Fruit fly (Drosophila melanogaster) whole organism, embryonic: ENCODE results near the gene dysf.

Experiments used
- ATbp ChIP-seq: fragments of 200-800 bp; sonication (Bioruptor generic); optimal IDR thresholded peaks from 2 replicates; lab custom pipeline; 2017; ENCODE audit warnings: missing biosample characterization, mild to moderate bottlenecking, missing genetic modification characterization, missing genetic modification reagents
- Asciz ChIP-seq: fragments of 200-800 bp; sonication (Bioruptor generic); optimal IDR thresholded peaks from 2 replicates; lab custom pipeline; 2017; ENCODE audit warnings: missing biosample characterization, mild to moderate bottlenecking, missing genetic modification characterization, missing genetic modification reagents
- Atf3 ChIP-seq: fragments of 200-800 bp; sonication (Bioruptor generic); optimal IDR thresholded peaks from 3 replicates; lab custom pipeline; 2016; ENCODE audit warnings: missing biosample characterization, missing genetic modification characterization
- CG10431 ChIP-seq: fragments of 200-800 bp; sonication (Bioruptor generic); optimal IDR thresholded peaks from 3 replicates; lab custom pipeline; 2018; ENCODE audit warnings: missing biosample characterization, mild to moderate bottlenecking, missing genetic modification characterization
- CG11085 ChIP-seq: fragments of 200-800 bp; sonication (Bioruptor generic); IDR thresholded peaks from 2 replicates; pipeline ENCODE4 v1.3.6; 2022; ENCODE audit warnings: missing biosample characterization, missing genetic modification characterization
- CG11695 ChIP-seq: fragments of 200-800 bp; sonication (Bioruptor generic); IDR thresholded peaks from 3 replicates; pipeline ENCODE4 v1.3.6; 2022; ENCODE audit warnings: missing biosample characterization, missing genetic modification characterization
- CG12155 ChIP-seq: fragments of 200-800 bp; sonication (Bioruptor generic); optimal IDR thresholded peaks from 3 replicates; lab custom pipeline; 2016; ENCODE audit warnings: missing biosample characterization, missing genetic modification characterization
- CG12236 ChIP-seq: fragments of 200-800 bp; sonication (Bioruptor generic); optimal IDR thresholded peaks from 2 replicates; lab custom pipeline; 2016; ENCODE audit warnings: missing biosample characterization, missing genetic modification characterization
- CG14441 ChIP-seq: fragments of 200-800 bp; sonication (Bioruptor generic); IDR thresholded peaks from 2 replicates; pipeline ENCODE4 v1.3.6; 2022; ENCODE audit warnings: missing biosample characterization, missing genetic modification characterization
- CG14965 ChIP-seq: fragments of 200-800 bp; sonication (Bioruptor generic); optimal IDR thresholded peaks from 2 replicates; lab custom pipeline; 2016; ENCODE audit warnings: missing biosample characterization, missing genetic modification characterization, borderline replicate concordance
- CG15514 ChIP-seq: fragments of 200-800 bp; sonication (Bioruptor generic); optimal IDR thresholded peaks from 3 replicates; lab custom pipeline; 2017; ENCODE audit warnings: missing biosample characterization, missing genetic modification characterization, mild to moderate bottlenecking, moderate library complexity, missing genetic modification reagents
- CG15601 ChIP-seq: fragments of 200-800 bp; sonication (Bioruptor generic); optimal IDR thresholded peaks from 3 replicates; lab custom pipeline; 2019; ENCODE audit warnings: missing biosample characterization, mild to moderate bottlenecking, missing genetic modification characterization, moderate library complexity
- CG1603 ChIP-seq: fragments of 200-800 bp; sonication (Bioruptor generic); optimal IDR thresholded peaks from 2 replicates; lab custom pipeline; 2019; ENCODE audit warnings: missing biosample characterization, mild to moderate bottlenecking, missing genetic modification characterization, moderate library complexity
- CG17568 ChIP-seq: fragments of 200-800 bp; sonication (Bioruptor generic); optimal IDR thresholded peaks from 2 replicates; lab custom pipeline; 2018; ENCODE audit warnings: missing biosample characterization, mild to moderate bottlenecking, missing genetic modification characterization, moderate library complexity
- CG30403 ChIP-seq: fragments of 200-800 bp; sonication (Bioruptor generic); optimal IDR thresholded peaks from 3 replicates; lab custom pipeline; 2016; ENCODE audit warnings: missing biosample characterization, missing genetic modification characterization
- CG3995 ChIP-seq: fragments of 200-800 bp; sonication (Bioruptor generic); optimal IDR thresholded peaks from 3 replicates; lab custom pipeline; 2016; ENCODE audit warnings: missing biosample characterization, missing genetic modification characterization
- CG4404 ChIP-seq: fragments of 200-800 bp; sonication (Bioruptor generic); IDR thresholded peaks from 2 replicates; pipeline ENCODE4 v1.3.6; 2022; ENCODE audit warnings: missing biosample characterization, missing genetic modification characterization
- CG5245 ChIP-seq: fragments of 200-800 bp; sonication (Bioruptor generic); optimal IDR thresholded peaks from 3 replicates; lab custom pipeline; 2016; ENCODE audit warnings: missing biosample characterization, missing genetic modification characterization
- CG6689 ChIP-seq: fragments of 200-800 bp; sonication (Bioruptor generic); IDR thresholded peaks from 2 replicates; pipeline ENCODE4 v1.3.6; 2022; ENCODE audit warnings: missing biosample characterization, missing genetic modification characterization
- CG6765 ChIP-seq: fragments of 200-800 bp; sonication (Bioruptor generic); optimal IDR thresholded peaks from 3 replicates; lab custom pipeline; 2017; ENCODE audit warnings: missing biosample characterization, mild to moderate bottlenecking, missing genetic modification characterization
- CG6813 ChIP-seq: fragments of 200-800 bp; sonication (Bioruptor generic); optimal IDR thresholded peaks from 2 replicates; lab custom pipeline; 2017; ENCODE audit warnings: missing biosample characterization, missing genetic modification characterization, mild to moderate bottlenecking, moderate library complexity, missing genetic modification reagents
- CG7271 ChIP-seq: fragments of 200-800 bp; sonication (Bioruptor generic); optimal IDR thresholded peaks from 2 replicates; lab custom pipeline; 2018; ENCODE audit warnings: missing biosample characterization, mild to moderate bottlenecking, missing genetic modification characterization, moderate library complexity
- CG7357 ChIP-seq: fragments of 200-800 bp; sonication (Bioruptor generic); IDR thresholded peaks from 3 replicates; pipeline ENCODE4 v1.3.6; 2022; ENCODE audit warnings: missing biosample characterization, missing genetic modification characterization
- CG7745 ChIP-seq: fragments of 200-800 bp; sonication (Bioruptor generic); optimal IDR thresholded peaks from 2 replicates; lab custom pipeline; 2018; ENCODE audit warnings: missing biosample characterization, mild to moderate bottlenecking, missing genetic modification characterization, moderate library complexity
- CG9215 ChIP-seq: fragments of 200-800 bp; sonication (Bioruptor generic); IDR thresholded peaks from 2 replicates; pipeline ENCODE4 v1.3.6; 2022; ENCODE audit warnings: missing biosample characterization, missing genetic modification characterization
- CG9817 ChIP-seq: fragments of 200-800 bp; sonication (Bioruptor generic); optimal IDR thresholded peaks from 2 replicates; lab custom pipeline; 2018; ENCODE audit warnings: missing biosample characterization, mild to moderate bottlenecking, missing genetic modification characterization, moderate library complexity
- Dll ChIP-seq: fragments of 200-800 bp; sonication (Bioruptor generic); IDR thresholded peaks from 4 replicates; pipeline ENCODE4 v1.3.6; 2022; ENCODE audit warnings: missing biosample characterization, missing genetic modification characterization; ENCODE audit not compliant: partially characterized antibody
- Dp ChIP-seq: fragments of 200-800 bp; sonication (Bioruptor generic); optimal IDR thresholded peaks from 2 replicates; lab custom pipeline; 2018; ENCODE audit warnings: missing biosample characterization, mild to moderate bottlenecking, missing genetic modification characterization, moderate library complexity
- ERR ChIP-seq: fragments of 200-800 bp; sonication (Bioruptor generic); optimal IDR thresholded peaks from 2 replicates; lab custom pipeline; 2016; ENCODE audit warnings: missing biosample characterization, missing genetic modification characterization
- HLH54F ChIP-seq: fragments of 200-800 bp; sonication (Bioruptor generic); optimal IDR thresholded peaks from 3 replicates; lab custom pipeline; 2016; ENCODE audit warnings: missing biosample characterization, missing genetic modification characterization
- Hr3 ChIP-seq: fragments of 200-800 bp; sonication (Bioruptor generic); optimal IDR thresholded peaks from 3 replicates; lab custom pipeline; 2016; ENCODE audit warnings: missing biosample characterization, missing genetic modification characterization
- Hsf ChIP-seq: fragments of 200-800 bp; sonication (Bioruptor generic); optimal IDR thresholded peaks from 3 replicates; lab custom pipeline; 2016; ENCODE audit warnings: missing biosample characterization, missing genetic modification characterization
- Mad ChIP-seq: fragments of 200-800 bp; sonication (Bioruptor generic); optimal IDR thresholded peaks from 2 replicates; lab custom pipeline; 2016; ENCODE audit warnings: missing biosample characterization, missing genetic modification characterization
- Med ChIP-seq: fragments of 200-800 bp; sonication (Bioruptor generic); peaks from one replicate; lab custom pipeline; 2016; ENCODE audit warnings: missing biosample characterization, missing genetic modification characterization, mild to moderate bottlenecking, inconsistent platforms, moderate library complexity
- Mrtf ChIP-seq: fragments of 200-800 bp; sonication (Bioruptor generic); IDR thresholded peaks from 3 replicates; pipeline ENCODE4 v1.3.6; 2022; ENCODE audit warnings: missing biosample characterization, missing genetic modification characterization
- Nf-YA ChIP-seq: fragments of 200-800 bp; sonication (Bioruptor generic); IDR thresholded peaks from 2 replicates; pipeline ENCODE4 v1.3.6; 2022; ENCODE audit warnings: missing biosample characterization, missing genetic modification characterization
- Optix ChIP-seq: fragments of 200-800 bp; sonication (Bioruptor generic); IDR thresholded peaks from 3 replicates; pipeline ENCODE4 v1.3.6; 2022; ENCODE audit warnings: missing biosample characterization, missing genetic modification characterization
- Sry-β ChIP-seq: fragments of 200-800 bp; sonication (Bioruptor generic); optimal IDR thresholded peaks from 2 replicates; lab custom pipeline; 2018; ENCODE audit warnings: missing biosample characterization, mild to moderate bottlenecking, missing genetic modification characterization, moderate library complexity
- Sry-δ ChIP-seq: fragments of 200-800 bp; sonication (Bioruptor generic); optimal IDR thresholded peaks from 2 replicates; lab custom pipeline; 2016; ENCODE audit warnings: missing biosample characterization, missing genetic modification characterization
- ase ChIP-seq: fragments of 200-800 bp; sonication (Bioruptor generic); IDR thresholded peaks from 3 replicates; pipeline ENCODE4 v1.3.6; 2022; ENCODE audit warnings: missing biosample characterization, missing genetic modification characterization
- bcd ChIP-seq: fragments of 200-800 bp; sonication (Bioruptor generic); optimal IDR thresholded peaks from 2 replicates; lab custom pipeline; 2017; ENCODE audit warnings: missing biosample characterization, mild to moderate bottlenecking, missing genetic modification characterization
- cg ChIP-seq: fragments of 200-800 bp; sonication (Bioruptor generic); optimal IDR thresholded peaks from 3 replicates; lab custom pipeline; 2019; ENCODE audit warnings: missing biosample characterization, mild to moderate bottlenecking, missing genetic modification characterization, moderate library complexity
- croc ChIP-seq: fragments of 200-800 bp; sonication (Bioruptor generic); conservative IDR thresholded peaks from 3 replicates; pipeline ENCODE4 v1.3.6; 2022; ENCODE audit warnings: missing biosample characterization, missing genetic modification characterization
- gcm2 ChIP-seq: fragments of 200-800 bp; sonication (Bioruptor generic); optimal IDR thresholded peaks from 2 replicates; lab custom pipeline; 2016; ENCODE audit warnings: missing biosample characterization, missing genetic modification characterization
- gsb-n ChIP-seq: fragments of 200-800 bp; sonication (Bioruptor generic); optimal IDR thresholded peaks from 3 replicates; lab custom pipeline; 2018; ENCODE audit warnings: missing biosample characterization, mild to moderate bottlenecking, missing genetic modification characterization
- hb ChIP-seq: fragments of 200-800 bp; sonication (Bioruptor generic); IDR thresholded peaks from 3 replicates; pipeline ENCODE4 v1.3.6; 2022; ENCODE audit warnings: missing biosample characterization, missing genetic modification characterization; ENCODE audit not compliant: partially characterized antibody
- maf-S ChIP-seq: fragments of 200-800 bp; sonication (Bioruptor generic); optimal IDR thresholded peaks from 2 replicates; lab custom pipeline; 2016; ENCODE audit warnings: missing biosample characterization, missing genetic modification characterization
- peb ChIP-seq: fragments of 200-800 bp; sonication (Bioruptor generic); IDR thresholded peaks from 2 replicates; pipeline ENCODE4 v1.3.6; 2022; ENCODE audit warnings: missing biosample characterization, missing genetic modification characterization
- pzg ChIP-seq: fragments of 200-800 bp; sonication (Bioruptor generic); optimal IDR thresholded peaks from 3 replicates; lab custom pipeline; 2018; ENCODE audit warnings: missing biosample characterization, mild to moderate bottlenecking, missing genetic modification characterization, moderate library complexity
- vfl ChIP-seq: fragments of 200-800 bp; sonication (Bioruptor generic); optimal IDR thresholded peaks from 2 replicates; lab custom pipeline; 2016; ENCODE audit warnings: missing biosample characterization, missing genetic modification characterization
- wek ChIP-seq: fragments of 200-800 bp; sonication (Bioruptor generic); optimal IDR thresholded peaks from 3 replicates; lab custom pipeline; 2018; ENCODE audit warnings: missing biosample characterization, mild to moderate bottlenecking, missing genetic modification characterization, moderate library complexity
- z ChIP-seq: fragments of 200-800 bp; sonication (Bioruptor generic); IDR thresholded peaks from 3 replicates; pipeline ENCODE4 v1.3.6; 2022; ENCODE audit warnings: missing biosample characterization, missing genetic modification characterization

dysf gene

dm6 chr3R:26056381-26056780, 42.1 kb downstream of the dysf start, which contains the start of the genes Sld5 and CG14543 (continued):
- TF ChIP-seq CG1603 (tag; lab: Kevin White, UChicago) (peak; percentile 31), CG30403 (GFP tag; lab: Kevin White, UChicago) (no peak), CG7745 (tag; lab: Kevin White, UChicago) (no peak), gsb-n (tag; lab: Kevin White, UChicago) (no peak), HLH54F (GFP tag; lab: Kevin White, UChicago) (peak; percentile 1), CG12155 (GFP tag; lab: Kevin White, UChicago) (peak; percentile 12), z (no peak), bcd (GFP tag; lab: Kevin White, UChicago) (peak; percentile 6), CG3995 (no peak), Dp (peak; percentile 67), CG14965 (GFP tag; lab: Kevin White, UChicago) (no peak), CG5245 (GFP tag; lab: Kevin White, UChicago) (no peak), Sry-δ (peak; percentile 40), Dll (GFP tag; lab: Robert Waterston, UW) (no peak), CG15514 (GFP tag; lab: Kevin White, UChicago) (no peak), CG14441 (no peak), pzg (peak; percentile 73), vfl (no peak), CG6765 (GFP tag; lab: Kevin White, UChicago) (no peak), CG6813 (peak; percentile 1), peb (GFP tag; lab: Robert Waterston, UW) (no peak), CG12236 (GFP tag; lab: Kevin White, UChicago) (no peak), ATbp (GFP tag; lab: Kevin White, UChicago) (no peak), hb (GFP tag; lab: Robert Waterston, UW) (no peak), CG11695 (GFP tag; lab: Robert Waterston, UW) (no peak), Mrtf (GFP tag; lab: Robert Waterston, UW) (no peak), Mad (no peak), CG9817 (no peak), Optix (GFP tag; lab: Robert Waterston, UW) (no peak), CG11085 (no peak), Sry-β (GFP tag; lab: Kevin White, UChicago) (no peak), Hr3 (GFP tag; lab: Kevin White, UChicago) (no peak), CG17568 (GFP tag; lab: Kevin White, UChicago) (no peak), CG7357 (GFP tag; lab: Robert Waterston, UW) (no peak), Med (peak; percentile 84), Hsf (GFP tag; lab: Kevin White, UChicago) (peak; percentile 20), CG9215 (GFP tag; lab: Robert Waterston, UW) (no peak), CG10431 (GFP tag; lab: Kevin White, UChicago) (no peak), wek (GFP tag; lab: Kevin White, UChicago) (no peak), CG7271 (tag; lab: Kevin White, UChicago) (no peak), CG15601 (tag; lab: Kevin White, UChicago) (no peak), ase (GFP tag; lab: Robert Waterston, UW) (no peak), cg (GFP tag; lab: Kevin White, UChicago) (no peak), Asciz (GFP tag; lab: Kevin White, UChicago) (no peak), CG4404 (GFP tag; lab: Robert Waterston, UW) (no peak), Nf-YA (GFP tag; lab: Robert Waterston, UW) (no peak), croc (GFP tag; lab: Robert Waterston, UW) (no peak), maf-S (GFP tag; lab: Kevin White, UChicago) (no peak), ERR (GFP tag; lab: Kevin White, UChicago) (no peak), Atf3 (GFP tag; lab: Kevin White, UChicago) (no peak), gcm2 (GFP tag; lab: Kevin White, UChicago) (no peak), CG6689 (GFP tag; lab: Robert Waterston, UW) (peak; percentile 27; the same call in 1 of the 2 replicates)
